Worm (Caenorhabditis elegans): ENCODE data around the gene T05A7.7.

The T05A7.7 gene

ce11 chrII:4681391-4681790, at the start of gene T05A7.7:
TSS of gene T05A7.7 (minus strand) at chrII:4681491.
- no peak for TF ChIP-seq him-1 (tag; optimal IDR thresholded peaks at IDR 0.05)
- no peak for TF ChIP-seq W03F9.2 (tag; optimal IDR thresholded peaks at IDR 0.05)
- no peak for TF ChIP-seq dao-5 (tag; optimal IDR thresholded peaks at IDR 0.05)

ce11 chrII:4729733-4730132, 48.4 kb upstream of the T05A7.7 start, which contains the start of gene F41C3.7:
TSS of gene F41C3.7 (plus strand) at chrII:4730033.
- TF ChIP-seq him-1 (tag; optimal IDR thresholded peaks at IDR 0.05) (no peak), W03F9.2 (tag; optimal IDR thresholded peaks at IDR 0.05) (no peak), dao-5 (tag; optimal IDR thresholded peaks at IDR 0.05) (no peak)

- TF ChIP-seq dao-5 (tag; optimal IDR thresholded peaks at IDR 0.05): no peak
- TF ChIP-seq W03F9.2 (tag; optimal IDR thresholded peaks at IDR 0.05): peak; percentile 29
These were observed 47.4 kb upstream of the T05A7.7 start for ce11 chrII:4728687-4729086.

ce11 chrII:4727769-4728168, 46.5 kb upstream of the T05A7.7 start, which contains the start of gene ttr-41:
TSS of gene ttr-41 (minus strand) at chrII:4727869.
- no peak for TF ChIP-seq dao-5 (tag; optimal IDR thresholded peaks at IDR 0.05)
- no peak for TF ChIP-seq him-1 (tag; optimal IDR thresholded peaks at IDR 0.05)
- no peak for TF ChIP-seq W03F9.2 (tag; optimal IDR thresholded peaks at IDR 0.05)

- TF ChIP-seq him-1 (tag; optimal IDR thresholded peaks at IDR 0.05) (no peak), W03F9.2 (tag; optimal IDR thresholded peaks at IDR 0.05) (no peak), dao-5 (tag; optimal IDR thresholded peaks at IDR 0.05) (no peak)
These were observed 45.6 kb upstream of the T05A7.7 start for ce11 chrII:4726750-4727384.

- TF ChIP-seq W03F9.2 (tag; optimal IDR thresholded peaks at IDR 0.05) (peak; percentile 54), dao-5 (tag; optimal IDR thresholded peaks at IDR 0.05) (no peak), him-1 (tag; optimal IDR thresholded peaks at IDR 0.05) (no peak)
These were observed 44.8 kb upstream of the T05A7.7 start, which contains the start of gene F10G7.10 for ce11 chrII:4726120-4726519. TSS of gene F10G7.10 (minus strand) at chrII:4726264.

- TF ChIP-seq W03F9.2 (tag; optimal IDR thresholded peaks at IDR 0.05) (no peak), him-1 (tag; optimal IDR thresholded peaks at IDR 0.05) (no peak), dao-5 (tag; optimal IDR thresholded peaks at IDR 0.05) (no peak)
These were observed 34.4 kb upstream of the T05A7.7 start, which contains the start of gene F41C3.8 for ce11 chrII:4715676-4716075. TSS of gene F41C3.8 (plus strand) at chrII:4716046.

ce11 chrII:4710813-4711212, 29.5 kb upstream of the T05A7.7 start:
- TF ChIP-seq him-1 (tag; optimal IDR thresholded peaks at IDR 0.05): no peak
- no peak for TF ChIP-seq dao-5 (tag; optimal IDR thresholded peaks at IDR 0.05)
- TF ChIP-seq W03F9.2 (tag; optimal IDR thresholded peaks at IDR 0.05): no peak

- TF ChIP-seq dao-5 (tag; optimal IDR thresholded peaks at IDR 0.05): no peak
- no peak for TF ChIP-seq him-1 (tag; optimal IDR thresholded peaks at IDR 0.05)
- no peak for TF ChIP-seq W03F9.2 (tag; optimal IDR thresholded peaks at IDR 0.05)
These were observed 28.8 kb upstream of the T05A7.7 start, which contains the start of gene tag-151 for ce11 chrII:4710120-4710519. TSS of gene tag-151 (plus strand) at chrII:4710277.

ce11 chrII:4706359-4706871, 25.1 kb upstream of the T05A7.7 start, which contains the start of the genes F10G7.9 and tsn-1:
TSS of gene F10G7.9 (minus strand) at chrII:4706485.
TSS of gene tsn-1 (plus strand) at chrII:4706821.
- TF ChIP-seq W03F9.2 (tag; optimal IDR thresholded peaks at IDR 0.05): peak; percentile 88
- no peak for TF ChIP-seq dao-5 (tag; optimal IDR thresholded peaks at IDR 0.05)

ce11 chrII:4703011-4703410, 21.7 kb upstream of the T05A7.7 start:
- no peak for TF ChIP-seq dao-5 (tag; optimal IDR thresholded peaks at IDR 0.05)
- TF ChIP-seq him-1 (tag; optimal IDR thresholded peaks at IDR 0.05): no peak
- no peak for TF ChIP-seq W03F9.2 (tag; optimal IDR thresholded peaks at IDR 0.05)

- peak; percentile 34 for TF ChIP-seq him-1 (tag; optimal IDR thresholded peaks at IDR 0.05)
- peak; percentile 8 for TF ChIP-seq W03F9.2 (tag; optimal IDR thresholded peaks at IDR 0.05)
These were observed 20.3 kb upstream of the T05A7.7 start, which contains the start of gene unc-85 for ce11 chrII:4701482-4702119. TSS of gene unc-85 (plus strand) at chrII:4702069.

ce11 chrII:4698266-4698771, 17.0 kb upstream of the T05A7.7 start, which contains the start of the genes rpn-5 and scc-1:
TSS of gene rpn-5 (minus strand) at chrII:4698427.
TSS of gene scc-1 (plus strand) at chrII:4698721.
- TF ChIP-seq him-1 (tag; optimal IDR thresholded peaks at IDR 0.05): no peak
- TF ChIP-seq W03F9.2 (tag; optimal IDR thresholded peaks at IDR 0.05): peak; percentile 61

ce11 chrII:4696055-4696454, 14.8 kb upstream of the T05A7.7 start:
- TF ChIP-seq W03F9.2 (tag; optimal IDR thresholded peaks at IDR 0.05): no peak
- no peak for TF ChIP-seq him-1 (tag; optimal IDR thresholded peaks at IDR 0.05)
- TF ChIP-seq dao-5 (tag; optimal IDR thresholded peaks at IDR 0.05): no peak

Measured in whole organism, L4/young adult.